Fruit fly (Drosophila melanogaster): ENCODE measurements around the gene CG11449.

DNA sequence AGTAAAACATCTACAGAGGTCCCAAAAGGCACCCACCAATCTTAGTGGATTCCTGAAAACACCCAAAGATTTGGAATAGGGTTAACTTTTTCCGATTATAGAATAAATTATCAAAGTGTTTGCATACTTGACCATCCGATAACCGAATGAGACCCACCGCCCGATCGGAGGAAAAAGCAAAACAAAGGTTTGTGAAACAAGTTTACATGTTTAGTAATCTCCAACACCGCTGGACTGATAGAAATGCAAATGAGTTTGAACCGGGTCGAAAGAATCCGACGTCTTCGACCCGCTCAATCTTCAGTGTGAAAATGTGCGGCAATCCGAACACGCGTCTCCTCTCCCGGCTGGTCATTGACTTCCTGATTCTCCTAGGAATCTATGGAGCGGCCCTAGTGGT is 14.4 kb downstream of the CG11449 start, which contains the start of gene CG11437:
- TF ChIP-seq CG8301 (tag; optimal IDR thresholded peaks at IDR 0.05) (no peak), CG14655 (GFP tag; optimal IDR thresholded peaks at IDR 0.05) (no peak), Pif1A (GFP tag; optimal IDR thresholded peaks at IDR 0.05) (no peak), EcR (GFP tag; optimal IDR thresholded peaks at IDR 0.05) (no peak), Ets98B (GFP tag; IDR thresholded peaks at IDR 0.05) (no peak), gl (tag; optimal IDR thresholded peaks at IDR 0.05) (no peak), CG4496 (GFP tag; IDR thresholded peaks at IDR 0.05) (no peak), Pif1B (GFP tag; optimal IDR thresholded peaks at IDR 0.05) (no peak), CG10348 (GFP tag; IDR thresholded peaks at IDR 0.05) (no peak), D1 (tag; optimal IDR thresholded peaks at IDR 0.05) (no peak), CG34367 (tag; optimal IDR thresholded peaks at IDR 0.05) (no peak), CG9948 (tag; optimal IDR thresholded peaks at IDR 0.05) (no peak)

Measured in whole organism, pupa.